Fruit fly (Drosophila melanogaster) whole organism, embryonic: Measurements from ENCODE around the gene eIF4E5.

Experiments
- Adf1 ChIP-seq: fragments of 200-800 bp; sonication (Bioruptor generic); IDR thresholded peaks from 2 replicates; pipeline ENCODE4 v1.3.6; 2022; ENCODE audit warnings: missing biosample characterization, missing genetic modification characterization
- Asciz ChIP-seq: fragments of 200-800 bp; sonication (Bioruptor generic); optimal IDR thresholded peaks from 2 replicates; lab custom pipeline; 2017; ENCODE audit warnings: missing biosample characterization, mild to moderate bottlenecking, missing genetic modification characterization, missing genetic modification reagents
- CG11085 ChIP-seq: fragments of 200-800 bp; sonication (Bioruptor generic); IDR thresholded peaks from 2 replicates; pipeline ENCODE4 v1.3.6; 2022; ENCODE audit warnings: missing biosample characterization, missing genetic modification characterization
- CG11398 ChIP-seq: fragments of 200-800 bp; sonication (Bioruptor generic); optimal IDR thresholded peaks from 2 replicates; lab custom pipeline; 2016; ENCODE audit warnings: missing biosample characterization, missing genetic modification characterization
- CG11456 ChIP-seq: fragments of 200-800 bp; sonication (Bioruptor generic); IDR thresholded peaks from 3 replicates; pipeline ENCODE4 v1.3.6; 2022; ENCODE audit warnings: missing biosample characterization, missing genetic modification characterization
- CG14014 ChIP-seq: fragments of 200-800 bp; sonication (Bioruptor generic); IDR thresholded peaks from 2 replicates; pipeline ENCODE4 v1.3.6; 2022; ENCODE audit warnings: missing biosample characterization, missing genetic modification characterization
- CG15514 ChIP-seq: fragments of 200-800 bp; sonication (Bioruptor generic); optimal IDR thresholded peaks from 3 replicates; lab custom pipeline; 2017; ENCODE audit warnings: missing biosample characterization, missing genetic modification characterization, mild to moderate bottlenecking, moderate library complexity, missing genetic modification reagents
- CG1602 ChIP-seq: fragments of 200-800 bp; sonication (Bioruptor generic); optimal IDR thresholded peaks from 3 replicates; lab custom pipeline; 2016; ENCODE audit warnings: missing biosample characterization, missing genetic modification characterization
- CG17359 ChIP-seq: fragments of 200-800 bp; sonication (Bioruptor generic); optimal IDR thresholded peaks from 3 replicates; lab custom pipeline; 2018; ENCODE audit warnings: missing biosample characterization, mild to moderate bottlenecking, missing genetic modification characterization, moderate library complexity
- CG17612 ChIP-seq: fragments of 200-800 bp; sonication (Bioruptor generic); IDR thresholded peaks from 2 replicates; pipeline ENCODE4 v1.3.6; 2022; ENCODE audit warnings: missing biosample characterization, missing genetic modification characterization
- CG17829 ChIP-seq: fragments of 200-800 bp; optimal IDR thresholded peaks from 2 replicates; lab custom pipeline; 2019; ENCODE audit warnings: missing biosample characterization, mild to moderate bottlenecking, missing genetic modification characterization, moderate library complexity
- CG18599 ChIP-seq: fragments of 200-800 bp; sonication (Bioruptor generic); optimal IDR thresholded peaks from 3 replicates; lab custom pipeline; 2017; ENCODE audit warnings: missing biosample characterization, missing genetic modification characterization, mild to moderate bottlenecking, moderate library complexity, missing genetic modification reagents
- CG2120 ChIP-seq: fragments of 200-800 bp; sonication (Bioruptor generic); optimal IDR thresholded peaks from 3 replicates; lab custom pipeline; 2016; ENCODE audit warnings: missing biosample characterization, missing genetic modification characterization
- CG2678 ChIP-seq: fragments of 200-800 bp; sonication (Bioruptor generic); optimal IDR thresholded peaks from 3 replicates; lab custom pipeline; 2019; ENCODE audit warnings: missing biosample characterization, mild to moderate bottlenecking, missing genetic modification characterization, moderate library complexity
- CG2712 ChIP-seq: fragments of 200-800 bp; optimal IDR thresholded peaks from 3 replicates; lab custom pipeline; 2019; ENCODE audit warnings: missing biosample characterization, mild to moderate bottlenecking, missing genetic modification characterization, moderate library complexity
- CG30403 ChIP-seq: fragments of 200-800 bp; sonication (Bioruptor generic); optimal IDR thresholded peaks from 3 replicates; lab custom pipeline; 2016; ENCODE audit warnings: missing biosample characterization, missing genetic modification characterization
- CG32532 ChIP-seq: fragments of 200-800 bp; sonication (Bioruptor generic); IDR thresholded peaks from 2 replicates; pipeline ENCODE4 v1.3.6; 2022; ENCODE audit warnings: missing biosample characterization, missing genetic modification characterization
- CG32772 ChIP-seq: fragments of 200-800 bp; sonication (Bioruptor generic); IDR thresholded peaks from 2 replicates; pipeline ENCODE4 v1.3.6; 2022; ENCODE audit warnings: missing biosample characterization, missing genetic modification characterization
- CG3407 ChIP-seq: fragments of 200-800 bp; sonication (Bioruptor generic); optimal IDR thresholded peaks from 2 replicates; lab custom pipeline; 2018; ENCODE audit warnings: missing biosample characterization, mild to moderate bottlenecking, missing genetic modification characterization
- CG5245 ChIP-seq: fragments of 200-800 bp; sonication (Bioruptor generic); optimal IDR thresholded peaks from 3 replicates; lab custom pipeline; 2016; ENCODE audit warnings: missing biosample characterization, missing genetic modification characterization
- CG6689 ChIP-seq: fragments of 200-800 bp; sonication (Bioruptor generic); IDR thresholded peaks from 2 replicates; pipeline ENCODE4 v1.3.6; 2022; ENCODE audit warnings: missing biosample characterization, missing genetic modification characterization
- CG8924 ChIP-seq: fragments of 200-800 bp; optimal IDR thresholded peaks from 3 replicates; lab custom pipeline; 2019; ENCODE audit warnings: missing biosample characterization, mild to moderate bottlenecking, missing genetic modification characterization, moderate library complexity
- Dip2 ChIP-seq: fragments of 200-800 bp; sonication (Bioruptor generic); IDR thresholded peaks from 2 replicates; pipeline ENCODE4 v1.3.6; 2022; ENCODE audit warnings: missing biosample characterization, missing genetic modification characterization
- Dll ChIP-seq: fragments of 200-800 bp; sonication (Bioruptor generic); IDR thresholded peaks from 4 replicates; pipeline ENCODE4 v1.3.6; 2022; ENCODE audit warnings: missing biosample characterization, missing genetic modification characterization; ENCODE audit not compliant: partially characterized antibody
- Doc2 ChIP-seq: fragments of 200-800 bp; sonication (Bioruptor generic); IDR thresholded peaks from 2 replicates; pipeline ENCODE4 v1.3.6; 2022; ENCODE audit warnings: missing biosample characterization, missing genetic modification characterization
- E2f1 ChIP-seq: fragments of 200-800 bp; sonication (Bioruptor generic); IDR thresholded peaks from 2 replicates; pipeline ENCODE4 v1.3.6; 2022; ENCODE audit warnings: missing biosample characterization, missing genetic modification characterization
- Fer3 ChIP-seq: fragments of 200-800 bp; sonication (Bioruptor generic); optimal IDR thresholded peaks from 2 replicates; lab custom pipeline; 2018; ENCODE audit warnings: missing biosample characterization, mild to moderate bottlenecking, missing genetic modification characterization, moderate library complexity
- HLH3B ChIP-seq: fragments of 200-800 bp; sonication (Bioruptor generic); IDR thresholded peaks from 2 replicates; pipeline ENCODE4 v1.3.6; 2022; ENCODE audit warnings: missing biosample characterization, missing genetic modification characterization
- MBD-R2 ChIP-seq: fragments of 200-800 bp; sonication (Bioruptor generic); IDR thresholded peaks from 2 replicates; pipeline ENCODE4 v1.3.6; 2022; ENCODE audit warnings: missing biosample characterization, missing genetic modification characterization
- Med ChIP-seq: fragments of 200-800 bp; sonication (Bioruptor generic); peaks from one replicate; lab custom pipeline; 2016; ENCODE audit warnings: missing biosample characterization, missing genetic modification characterization, mild to moderate bottlenecking, inconsistent platforms, moderate library complexity
- Sin3A ChIP-seq: fragments of >200 bp; optimal IDR thresholded peaks from 2 replicates; lab custom pipeline; 2018
- Sox102F ChIP-seq: fragments of 200-800 bp; sonication (Bioruptor generic); optimal IDR thresholded peaks from 2 replicates; lab custom pipeline; 2018; ENCODE audit warnings: missing biosample characterization, mild to moderate bottlenecking, missing genetic modification characterization, moderate library complexity
- Xbp1 ChIP-seq: fragments of 200-800 bp; sonication (Bioruptor generic); optimal IDR thresholded peaks from 3 replicates; lab custom pipeline; 2016; ENCODE audit warnings: missing biosample characterization, mild to moderate bottlenecking, missing genetic modification characterization
- ato ChIP-seq: fragments of 200-800 bp; sonication (Bioruptor generic); IDR thresholded peaks from 2 replicates; pipeline ENCODE4 v1.3.6; 2022; ENCODE audit warnings: missing biosample characterization, missing genetic modification characterization; ENCODE audit not compliant: partially characterized antibody
- bab2 ChIP-seq: fragments of 200-800 bp; sonication (Bioruptor generic); optimal IDR thresholded peaks from 2 replicates; lab custom pipeline; 2016; ENCODE audit warnings: missing biosample characterization, missing genetic modification characterization
- bigmax ChIP-seq: fragments of 200-800 bp; sonication (Bioruptor generic); optimal IDR thresholded peaks from 2 replicates; lab custom pipeline; 2018; ENCODE audit warnings: missing biosample characterization, mild to moderate bottlenecking, missing genetic modification characterization
- dm ChIP-seq: fragments of 200-800 bp; sonication (Bioruptor generic); optimal IDR thresholded peaks from 3 replicates; lab custom pipeline; 2016; ENCODE audit warnings: missing biosample characterization, missing genetic modification characterization
- ems ChIP-seq: fragments of 200-800 bp; sonication (Bioruptor generic); optimal IDR thresholded peaks from 3 replicates; lab custom pipeline; 2016; ENCODE audit warnings: missing biosample characterization, missing genetic modification characterization
- fd3F ChIP-seq: fragments of 200-800 bp; sonication (Bioruptor generic); optimal IDR thresholded peaks from 2 replicates; lab custom pipeline; 2018; ENCODE audit warnings: missing biosample characterization, mild to moderate bottlenecking, missing genetic modification characterization, moderate library complexity
- grau ChIP-seq: fragments of 200-800 bp; optimal IDR thresholded peaks from 3 replicates; lab custom pipeline; 2019; ENCODE audit warnings: missing biosample characterization, mild to moderate bottlenecking, missing genetic modification characterization, moderate library complexity
- inv ChIP-seq: fragments of 200-800 bp; sonication (Bioruptor generic); IDR thresholded peaks from 2 replicates; pipeline ENCODE4 v1.3.6; 2022; ENCODE audit warnings: missing biosample characterization, missing genetic modification characterization; ENCODE audit not compliant: partially characterized antibody
- mam ChIP-seq: fragments of 200-800 bp; sonication (Bioruptor generic); optimal IDR thresholded peaks from 3 replicates; lab custom pipeline; 2016; ENCODE audit warnings: missing biosample characterization, missing genetic modification characterization
- nau ChIP-seq: fragments of 200-800 bp; sonication (Bioruptor generic); optimal IDR thresholded peaks from 3 replicates; lab custom pipeline; 2017; ENCODE audit warnings: missing biosample characterization, mild to moderate bottlenecking, missing genetic modification characterization, missing genetic modification reagents
- sima ChIP-seq: fragments of 200-800 bp; sonication (Bioruptor generic); optimal IDR thresholded peaks from 2 replicates; lab custom pipeline; 2016; ENCODE audit warnings: missing biosample characterization, missing genetic modification characterization
- sisA ChIP-seq: fragments of 200-800 bp; sonication (Bioruptor generic); IDR thresholded peaks from 2 replicates; pipeline ENCODE4 v1.3.6; 2022; ENCODE audit warnings: missing biosample characterization, missing genetic modification characterization
- slbo ChIP-seq: fragments of 200-800 bp; sonication (Bioruptor generic); IDR thresholded peaks from 2 replicates; pipeline ENCODE4 v1.3.6; 2022; ENCODE audit warnings: missing biosample characterization, missing genetic modification characterization
- tx ChIP-seq: fragments of 200-800 bp; sonication (Bioruptor generic); optimal IDR thresholded peaks from 2 replicates; lab custom pipeline; 2016; ENCODE audit warnings: missing biosample characterization, missing genetic modification characterization
- unpg ChIP-seq: fragments of 200-800 bp; sonication (Bioruptor generic); optimal IDR thresholded peaks from 3 replicates; lab custom pipeline; 2018; ENCODE audit warnings: missing biosample characterization, mild to moderate bottlenecking, missing genetic modification characterization, moderate library complexity
- usp ChIP-seq: fragments of >200 bp; optimal IDR thresholded peaks from 2 replicates; lab custom pipeline; 2017; ENCODE audit warnings: missing biosample characterization, missing genetic modification characterization
- z ChIP-seq: fragments of 200-800 bp; sonication (Bioruptor generic); IDR thresholded peaks from 3 replicates; pipeline ENCODE4 v1.3.6; 2022; ENCODE audit warnings: missing biosample characterization, missing genetic modification characterization
- zfh2 ChIP-seq: fragments of 200-800 bp; sonication (Bioruptor generic); optimal IDR thresholded peaks from 2 replicates; lab custom pipeline; 2016; ENCODE audit warnings: missing biosample characterization, missing genetic modification characterization

The eIF4E5 gene

DNA sequence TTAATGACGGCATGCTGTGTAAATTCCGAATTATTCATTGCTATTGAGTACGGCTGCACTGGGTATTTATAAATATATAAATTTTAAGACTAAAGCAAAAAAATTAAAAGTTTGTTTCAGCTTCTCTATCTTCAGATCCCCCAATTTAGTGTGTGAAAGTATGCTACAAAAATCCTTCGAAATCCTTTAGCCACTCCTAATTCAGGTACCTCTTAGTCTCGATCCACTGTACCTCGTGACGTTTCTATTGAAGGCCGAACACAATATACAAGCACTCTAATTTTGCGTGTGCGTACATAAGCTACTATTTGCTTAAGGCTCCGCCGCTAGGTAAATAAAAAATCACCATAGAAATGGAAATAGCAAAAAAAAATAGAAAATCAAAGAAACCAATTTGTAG, 28.1 kb upstream of the eIF4E5 start (continued):
- peak; percentile 66 for TF ChIP-seq slbo (GFP tag; lab: Robert Waterston, UW)
- TF ChIP-seq CG2678: peak; percentile 44
- TF ChIP-seq unpg (GFP tag; lab: Kevin White, UChicago): no peak
- TF ChIP-seq Sox102F (GFP tag; lab: Kevin White, UChicago): peak; percentile 1
- no peak for TF ChIP-seq ems
- TF ChIP-seq ato: no peak
- no peak for TF ChIP-seq CG8924
- TF ChIP-seq CG6689 (GFP tag; lab: Robert Waterston, UW): 0 out of 2 replicates have a peak, but pooled peaks have one; percentile 23
- TF ChIP-seq CG1602 (GFP tag; lab: Kevin White, UChicago): no peak
- TF ChIP-seq CG2120 (GFP tag; lab: Kevin White, UChicago): peak; percentile 64
- TF ChIP-seq Asciz (GFP tag; lab: Kevin White, UChicago): peak; percentile 35
- TF ChIP-seq z (GFP tag; lab: Robert Waterston, UW): no peak
- TF ChIP-seq CG32532 (GFP tag; lab: Robert Waterston, UW): peak; percentile 55
- peak; percentile 67 for TF ChIP-seq Med (GFP tag; lab: Kevin White, UChicago)
- peak; percentile 23; the same call in 1 of the 2 replicates for TF ChIP-seq CG14014 (GFP tag; lab: Robert Waterston, UW)
- TF ChIP-seq Adf1 (GFP tag; lab: Robert Waterston, UW): no peak
- TF ChIP-seq sima (GFP tag; lab: Kevin White, UChicago): no peak
- no peak for TF ChIP-seq CG5245
- peak; percentile 39 for TF ChIP-seq CG11085 (GFP tag; lab: Robert Waterston, UW)
- peak; percentile 49 for TF ChIP-seq CG15514 (GFP tag; lab: Kevin White, UChicago)
- peak; percentile 28 for TF ChIP-seq zfh2
- TF ChIP-seq CG17829 (tag; lab: Kevin White, UChicago): no peak
- peak; percentile 57 for TF ChIP-seq Fer3 (tag; lab: Kevin White, UChicago)
- no peak for TF ChIP-seq nau (GFP tag; lab: Kevin White, UChicago)
- 0 out of 2 replicates have a peak, but pooled peaks have one; percentile 18 for TF ChIP-seq CG32772 (GFP tag; lab: Robert Waterston, UW)
- peak; percentile 11 for TF ChIP-seq CG2712 (tag; lab: Kevin White, UChicago)
- TF ChIP-seq inv (GFP tag; lab: Robert Waterston, UW): no peak
- peak; percentile 1 for TF ChIP-seq CG30403 (GFP tag; lab: Kevin White, UChicago)
- no peak for TF ChIP-seq Doc2 (GFP tag; lab: Robert Waterston, UW)
- TF ChIP-seq dm: no peak
- TF ChIP-seq CG17612: 0 out of 2 replicates have a peak, but pooled peaks have one; percentile 6
- peak; percentile 18 for TF ChIP-seq Xbp1 (GFP tag; lab: Kevin White, UChicago)
- no peak for TF ChIP-seq tx
- peak; percentile 86 for TF ChIP-seq grau (tag; lab: Kevin White, UChicago)
- peak; percentile 54 for TF ChIP-seq mam (GFP tag; lab: Kevin White, UChicago)
- TF ChIP-seq bigmax: no peak
- TF ChIP-seq sisA (GFP tag; lab: Robert Waterston, UW): 0 out of 2 replicates have a peak, but pooled peaks have one; percentile 5
- TF ChIP-seq usp (GFP tag; lab: Kevin White, UChicago): no peak
- peak; percentile 45; the same call in 1 of the 2 replicates for TF ChIP-seq E2f1 (GFP tag; lab: Robert Waterston, UW)
- peak; percentile 3 for TF ChIP-seq fd3F (GFP tag; lab: Kevin White, UChicago)
- no peak for TF ChIP-seq bab2
- TF ChIP-seq CG3407 (GFP tag; lab: Kevin White, UChicago): no peak
- no peak for TF ChIP-seq Dip2 (GFP tag; lab: Robert Waterston, UW)
- TF ChIP-seq MBD-R2: peak; percentile 30; the same call in 1 of the 2 replicates
- no peak for TF ChIP-seq Sin3A
- TF ChIP-seq CG17359 (tag; lab: Kevin White, UChicago): peak; percentile 20
- peak; percentile 65 for TF ChIP-seq CG18599 (GFP tag; lab: Kevin White, UChicago)
- TF ChIP-seq CG11398 (GFP tag; lab: Kevin White, UChicago): no peak
- TF ChIP-seq CG11456: peak; percentile 50; the same call in 1 of the 3 replicates
- TF ChIP-seq HLH3B (GFP tag; lab: Robert Waterston, UW): 0 out of 2 replicates have a peak, but pooled peaks have one; percentile 9
- TF ChIP-seq Dll: no peak
